Fruit fly (Drosophila melanogaster) whole organism: ENCODE data around the gene boss.

Experiments used
- EcR ChIP-seq, 2 experiments: fragments of >200 bp; optimal IDR thresholded peaks; 2 replicates each; lab custom pipeline; 2017; ENCODE audit warnings: missing biosample characterization in 2 of 2, missing genetic modification characterization in 2 of 2, missing genetic modification reagents in 2 of 2
- usp ChIP-seq: fragments of >200 bp; optimal IDR thresholded peaks from 2 replicates; lab custom pipeline; 2017; ENCODE audit warnings: missing biosample characterization, missing genetic modification characterization, mixed read lengths

dm6 chr3R:26005978-26006934 is 44.5 kb downstream of the boss start:
- TF ChIP-seq EcR (GFP tag; optimal IDR thresholded peaks at IDR 0.05; lab: Kevin White, UChicago) (peak in 1 of 2 experiments; percentile 52), usp (GFP tag; lab: Kevin White, UChicago) (no peak)
